Fruit fly (Drosophila melanogaster): ENCODE measurements around the gene Samuel.

The Samuel gene

dm6 chr2L:11106562-11106962, 39.8 kb upstream of the Samuel start, which contains the start of gene Reps (continued):
- TF ChIP-seq Kr (GFP tag; optimal IDR thresholded peaks at IDR 0.05) (peak; percentile 63), Jarid2 (GFP tag; optimal IDR thresholded peaks at IDR 0.05) (peak; percentile 90), ken (GFP tag; IDR thresholded peaks at IDR 0.05) (peak; percentile 99), mirr (GFP tag; optimal IDR thresholded peaks at IDR 0.05) (peak; percentile 94), CG11504 (tag; optimal IDR thresholded peaks at IDR 0.05) (peak; percentile 97), pb (GFP tag; optimal IDR thresholded peaks at IDR 0.05) (peak; percentile 90), C15 (GFP tag; IDR thresholded peaks at IDR 0.05) (peak; percentile 97), CG31365 (tag; optimal IDR thresholded peaks at IDR 0.05) (peak; percentile 89), Sin3A (optimal IDR thresholded peaks at IDR 0.05) (peak; percentile 96), Pdp1 (GFP tag; optimal IDR thresholded peaks at IDR 0.05) (peak; percentile 98 to 99), Oaz (GFP tag; IDR thresholded peaks at IDR 0.05) (peak; percentile 97), CG10267 (tag; optimal IDR thresholded peaks at IDR 0.05) (peak; percentile 96), CG14667 (GFP tag; IDR thresholded peaks at IDR 0.05) (peak; percentile 99), slp2 (GFP tag; optimal IDR thresholded peaks at IDR 0.05) (peak; percentile 97), bbx (GFP tag; IDR thresholded peaks at IDR 0.05; ENCODE audit: partially characterized antibody) (peak; percentile 63), CG18599 (GFP tag; optimal IDR thresholded peaks at IDR 0.05) (peak; percentile 98), CG10462 (GFP tag; optimal IDR thresholded peaks at IDR 0.05) (peak; percentile 98), yki (optimal IDR thresholded peaks at IDR 0.05) (no peak), dan (GFP tag; IDR thresholded peaks at IDR 0.05) (peak; percentile 98), CG17612 (GFP tag; IDR thresholded peaks at IDR 0.05) (peak; percentile 97), gt (GFP tag; IDR thresholded peaks at IDR 0.05) (peak; percentile 98), CG9876 (GFP tag; optimal IDR thresholded peaks at IDR 0.05) (peak; percentile 96), Fer3 (tag; optimal IDR thresholded peaks at IDR 0.05) (peak; percentile 99), CG17912 (GFP tag; optimal IDR thresholded peaks at IDR 0.05) (peak; percentile 94), CG11398 (GFP tag; optimal IDR thresholded peaks at IDR 0.05) (peak; percentile 93), sug (tag; optimal IDR thresholded peaks at IDR 0.05) (peak; percentile 97), CG16813 (GFP tag; IDR thresholded peaks at IDR 0.05; ENCODE audit: partially characterized antibody) (peak; percentile 68), ATbp (GFP tag; optimal IDR thresholded peaks at IDR 0.05) (peak; percentile 96), aop (GFP tag; IDR thresholded peaks at IDR 0.05) (peak; percentile 91), ab (GFP tag; optimal IDR thresholded peaks at IDR 0.05) (peak; percentile 95), pzg (GFP tag; optimal IDR thresholded peaks at IDR 0.05) (peak; percentile 89), CG13287 (GFP tag; IDR thresholded peaks at IDR 0.05; ENCODE audit: partially characterized antibody) (peak; percentile 81), CG34376 (GFP tag; optimal IDR thresholded peaks at IDR 0.05) (peak; percentile 98), CG43689 (GFP tag; IDR thresholded peaks at IDR 0.05) (peak; percentile 97), schlank (tag; optimal IDR thresholded peaks at IDR 0.05) (peak; percentile 93), crc (GFP tag; optimal IDR thresholded peaks at IDR 0.05) (peak; percentile 94), al (GFP tag; IDR thresholded peaks at IDR 0.05) (peak; percentile 98), fu2 (GFP tag; optimal IDR thresholded peaks at IDR 0.05) (peak; percentile 97), Atf-2 (GFP tag; optimal IDR thresholded peaks at IDR 0.05) (peak; percentile 98), Trl (optimal IDR thresholded peaks at IDR 0.05) (no peak), Trl (GFP tag; optimal IDR thresholded peaks at IDR 0.05) (peak; percentile 97), CG9797 (GFP tag; optimal IDR thresholded peaks at IDR 0.05) (peak; percentile 72), CG31388 (GFP tag; optimal IDR thresholded peaks at IDR 0.05) (peak; percentile 97), CG16779 (GFP tag; IDR thresholded peaks at IDR 0.05) (peak; percentile 95), fd3F (GFP tag; optimal IDR thresholded peaks at IDR 0.05) (peak; percentile 97), Hr51 (GFP tag; optimal IDR thresholded peaks at IDR 0.05) (peak; percentile 97 to 98), Blimp-1 (GFP tag; optimal IDR thresholded peaks at IDR 0.05) (peak; percentile 97), HLH4C (GFP tag; IDR thresholded peaks at IDR 0.05; ENCODE audit: partially characterized antibody) (peak; percentile 74), Dfd (GFP tag; optimal IDR thresholded peaks at IDR 0.05) (no peak), gro (GFP tag; optimal IDR thresholded peaks at IDR 0.05) (peak; percentile 97), sens-2 (GFP tag; IDR thresholded peaks at IDR 0.05) (peak; percentile 98), Mrtf (GFP tag; IDR thresholded peaks at IDR 0.05) (peak; percentile 99)

Data from whole organism, embryonic.